Worm (Caenorhabditis elegans) whole organism, L3 larva: ENCODE results near the gene cnd-1.

Experiments used
- ama-1 ChIP-seq: fragments of 150-350 bp; optimal IDR thresholded peaks from 2 replicates; lab custom pipeline; 2018
- ceh-28 ChIP-seq: fragments of 150-350 bp; optimal IDR thresholded peaks from 2 replicates; lab custom pipeline; 2014; ENCODE audit warnings: missing biosample characterization, missing genetic modification reagents, missing genetic modification characterization
- lin-39 ChIP-seq: fragments of 150-350 bp; optimal IDR thresholded peaks from 2 replicates; lab custom pipeline; 2018; ENCODE audit warnings: missing biosample characterization, missing genetic modification reagents, missing genetic modification characterization
- nhr-23 ChIP-seq: fragments of 150-350 bp; optimal IDR thresholded peaks from 2 replicates; lab custom pipeline; 2014; ENCODE audit warnings: missing biosample characterization, missing genetic modification reagents, missing genetic modification characterization
- nhr-25 ChIP-seq: sonication (generic microtip); optimal IDR thresholded peaks from 2 replicates; lab custom pipeline; 2017; ENCODE audit warnings: missing biosample characterization, missing genetic modification characterization
- snpc-4 ChIP-seq: fragments of 150-350 bp; optimal IDR thresholded peaks from 2 replicates; lab custom pipeline; 2014; ENCODE audit warnings: missing biosample characterization, missing genetic modification characterization
- unc-62 ChIP-seq: fragments of 150-350 bp; sonication (generic microtip); optimal IDR thresholded peaks from 4 replicates; lab custom pipeline; 2014; ENCODE audit warnings: missing biosample characterization, missing genetic modification reagents, missing genetic modification characterization

ce11 chrIII:5273396-5273857, 29.0 kb upstream of the cnd-1 start, which contains the start of gene ztf-8:
- TF ChIP-seq unc-62 (no peak), ama-1 (lab: Kevin White, UChicago) (no peak), nhr-25 (tag; lab: Kevin White, UChicago) (peak; percentile 12), snpc-4 (tag; lab: Kevin White, UChicago) (no peak), nhr-23 (tag; lab: Kevin White, UChicago) (no peak), ceh-28 (tag; lab: Kevin White, UChicago) (no peak), lin-39 (tag; lab: Kevin White, UChicago) (no peak)
